Worm (Caenorhabditis elegans): ENCODE data around the gene gst-39.
"Not testable (repeated sequence)": the region's sequence is repeated elsewhere in the genome, so short reads cannot be mapped to it uniquely, and the experiment has no call there.

The gst-39 gene

DNA sequence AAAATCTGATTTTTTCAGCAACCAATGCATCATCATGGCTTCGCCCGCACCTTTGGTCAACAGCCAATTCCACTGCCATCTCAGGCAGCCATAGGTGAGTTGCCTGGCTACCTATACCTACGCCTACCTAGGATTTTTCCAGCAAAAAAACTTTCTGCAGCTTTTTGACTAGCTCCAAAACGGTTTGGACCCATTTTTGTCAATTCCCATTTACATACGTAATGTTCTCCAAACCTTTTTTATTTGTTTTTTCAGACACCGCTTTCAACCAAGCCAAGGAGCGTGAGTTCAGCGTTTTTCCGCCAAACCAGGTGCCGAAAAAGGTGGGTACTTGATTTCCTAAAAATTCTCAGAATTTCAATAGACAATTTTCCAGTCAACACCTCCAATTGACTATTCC is 28.0 kb downstream of the gst-39 start:
- no peak for TF ChIP-seq daf-8 (GFP tag; IDR thresholded peaks at IDR 0.05)
- TF ChIP-seq lim-7 (GFP tag; IDR thresholded peaks at IDR 0.05) = no peak
- no peak for TF ChIP-seq pha-4 (GFP tag; IDR thresholded peaks at IDR 0.05)
- no peak for TF ChIP-seq pha-4 (tag; optimal IDR thresholded peaks at IDR 0.05)
- no peak for TF ChIP-seq lin-29 (GFP tag; IDR thresholded peaks at IDR 0.05)
- no peak for TF ChIP-seq D1046.2 (GFP tag; IDR thresholded peaks at IDR 0.05)
- no peak for TF ChIP-seq nhr-77 (tag; optimal IDR thresholded peaks at IDR 0.05)
- no peak for TF ChIP-seq spr-3 (GFP tag; optimal IDR thresholded peaks at IDR 0.05)
- TF ChIP-seq ZK546.5 (tag; optimal IDR thresholded peaks at IDR 0.05) = no peak
- no peak for TF ChIP-seq tag-97 (GFP tag; IDR thresholded peaks at IDR 0.05)
- no peak for TF ChIP-seq zfp-3 (GFP tag; conservative IDR thresholded peaks at IDR 0.05)
- TF ChIP-seq F44E2.7 (GFP tag; IDR thresholded peaks at IDR 0.05) = no peak
- no peak for TF ChIP-seq daf-12 (tag; optimal IDR thresholded peaks at IDR 0.05)
- no peak for TF ChIP-seq F26F4.8 (GFP tag; conservative IDR thresholded peaks at IDR 0.05)
- TF ChIP-seq ztf-11 (tag; optimal IDR thresholded peaks at IDR 0.05) = no peak
- no peak for TF ChIP-seq nhr-76 (tag; optimal IDR thresholded peaks at IDR 0.05)
- TF ChIP-seq ceh-28 (tag; optimal IDR thresholded peaks at IDR 0.05) = no peak
- no peak for TF ChIP-seq nhr-6 (tag; optimal IDR thresholded peaks at IDR 0.05)
- no peak for TF ChIP-seq ZK337.2 (GFP tag; IDR thresholded peaks at IDR 0.05)
- TF ChIP-seq nhr-11 (tag; optimal IDR thresholded peaks at IDR 0.05) = no peak

- TF ChIP-seq nhr-28 (tag; optimal IDR thresholded peaks at IDR 0.05); mdt-29 (GFP tag; IDR thresholded peaks at IDR 0.05); hmg-1.1 (GFP tag; IDR thresholded peaks at IDR 0.05): not testable (repeated sequence)
These were observed 30.8 kb downstream of the gst-39 start, which contains the start of gene Y53F4B.26 for ce11 chrII:15140881-15141280. TSS of gene Y53F4B.26 (minus strand) at chrII:15140981.

DNA sequence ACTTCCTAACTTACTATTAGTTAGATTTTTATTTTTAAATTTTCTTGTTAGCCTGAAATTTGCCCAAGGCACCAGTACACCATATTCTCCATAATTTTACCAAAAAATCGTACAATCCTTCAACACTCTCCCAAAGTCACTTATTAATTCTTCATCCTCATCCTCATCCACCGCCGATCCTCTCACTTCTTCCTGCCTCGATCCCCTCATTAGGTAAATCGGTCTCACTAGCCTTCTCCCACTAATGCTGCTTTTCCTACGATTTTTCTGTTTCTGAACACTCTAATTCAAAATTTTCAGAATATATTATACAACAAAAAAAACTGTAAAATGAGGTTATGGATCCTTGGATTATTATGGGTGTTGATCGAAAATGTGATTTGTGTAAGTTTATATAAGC is 35.8 kb downstream of the gst-39 start, which contains the start of gene Y53F4B.25:
Gene Y53F4B.25, plus strand, starts transcription at position 301 of the 400 bp plus-strand sequence.
- TF ChIP-seq unc-130 (GFP tag; optimal IDR thresholded peaks at IDR 0.05) (no peak), rbr-2 (tag; optimal IDR thresholded peaks at IDR 0.05) (no peak), zip-2 (tag; optimal IDR thresholded peaks at IDR 0.05) (no peak), cey-2 (tag; optimal IDR thresholded peaks at IDR 0.05; ENCODE audit: borderline replicate concordance, insufficient read depth) (no peak), egl-43 (GFP tag; IDR thresholded peaks at IDR 0.05) (no peak), daf-19 (GFP tag; conservative IDR thresholded peaks at IDR 0.05) (no peak), skn-1 (tag; optimal IDR thresholded peaks at IDR 0.05) (no peak), lir-3 (tag; optimal IDR thresholded peaks at IDR 0.05) (no peak), lim-7 (GFP tag; IDR thresholded peaks at IDR 0.05) (no peak)

DNA sequence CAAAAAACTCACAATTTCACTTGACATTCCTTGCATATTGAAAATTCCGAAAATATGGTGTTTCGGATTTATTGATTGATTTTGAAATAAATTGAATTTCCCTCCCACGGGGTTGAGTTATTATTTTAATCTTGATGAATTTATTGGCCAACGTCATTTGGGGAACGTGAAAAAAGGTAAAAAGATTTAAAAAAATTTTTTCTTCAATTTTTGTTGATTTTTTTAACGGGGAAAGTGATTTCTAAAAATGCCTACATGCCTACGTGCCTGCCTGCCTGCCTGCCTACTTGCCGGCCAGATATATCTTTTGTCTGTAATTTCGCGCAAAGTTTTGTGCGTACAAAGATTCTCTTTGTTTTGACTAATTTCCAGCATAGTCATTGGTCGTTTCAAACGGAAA is 37.4 kb downstream of the gst-39 start, which contains the start of gene Y53F4B.24:
Gene Y53F4B.24, minus strand, starts transcription at position 101 of the 400 bp plus-strand sequence.
- TF ChIP-seq daf-12 (tag; optimal IDR thresholded peaks at IDR 0.05) (no peak), egl-43 (GFP tag; IDR thresholded peaks at IDR 0.05) (no peak), aha-1 (tag) (no peak), zag-1 (tag; optimal IDR thresholded peaks at IDR 0.05) (no peak), aly-2 (tag; optimal IDR thresholded peaks at IDR 0.05) (no peak), attf-4 (tag; optimal IDR thresholded peaks at IDR 0.05) (no peak), spr-3 (GFP tag; optimal IDR thresholded peaks at IDR 0.05) (no peak), unc-39 (tag; optimal IDR thresholded peaks at IDR 0.05) (no peak), nhr-237 (tag; optimal IDR thresholded peaks at IDR 0.05) (no peak), Y48G9A.11 (GFP tag; IDR thresholded peaks at IDR 0.05) (no peak), ceh-82 (tag; optimal IDR thresholded peaks at IDR 0.05) (no peak), F49E8.2 (tag; optimal IDR thresholded peaks at IDR 0.05; ENCODE audit: borderline replicate concordance) (no peak), arid-1 (GFP tag; conservative IDR thresholded peaks at IDR 0.05) (no peak), sdz-12 (GFP tag; optimal IDR thresholded peaks at IDR 0.05) (no peak), skn-1 (tag; optimal IDR thresholded peaks at IDR 0.05) (no peak), zip-11 (GFP tag; IDR thresholded peaks at IDR 0.05) (no peak), nhr-41 (GFP tag; IDR thresholded peaks at IDR 0.05) (no peak), nhr-10 (tag; optimal IDR thresholded peaks at IDR 0.05) (no peak)
